Fruit fly (Drosophila melanogaster): ENCODE results near the gene CG2865.

dm6 chrX:2275249-2275872, 17.9 kb downstream of the CG2865 start, which contains the start of gene Vml:
- TF ChIP-seq woc (GFP tag; optimal IDR thresholded peaks at IDR 0.05) (no peak), Dfd (GFP tag; optimal IDR thresholded peaks at IDR 0.05) (no peak), Myc (optimal IDR thresholded peaks at IDR 0.05) (no peak), Jra (GFP tag; optimal IDR thresholded peaks at IDR 0.05) (no peak)

All from whole organism, wandering third instar larva.